Worm (Caenorhabditis elegans) whole organism, late embryonic: ENCODE measurements around the gene K12H6.2.

Experiments
- K09A11.1 ChIP-seq: sonication (generic microtip); optimal IDR thresholded peaks from 2 replicates; lab custom pipeline; 2017; ENCODE audit warnings: antibody characterized with exemption, mild to moderate bottlenecking, missing genetic modification characterization, missing compliant biosample characterization; ENCODE audit not compliant: insufficient read depth
- T23F11.4 ChIP-seq: fragments of 200-800 bp; sonication (Bioruptor generic); optimal IDR thresholded peaks from 2 replicates; lab custom pipeline; 2018; ENCODE audit warnings: mild to moderate bottlenecking, missing genetic modification characterization, missing compliant biosample characterization
- Y22D7AL.16 ChIP-seq: sonication (generic microtip); optimal IDR thresholded peaks from 2 replicates; lab custom pipeline; 2016; ENCODE audit warnings: missing genetic modification characterization, missing compliant biosample characterization
- ahr-1 ChIP-seq: sonication (generic microtip); optimal IDR thresholded peaks from 2 replicates; lab custom pipeline; 2016; ENCODE audit warnings: missing genetic modification characterization, missing compliant biosample characterization
- ceh-14 ChIP-seq: sonication (generic microtip); optimal IDR thresholded peaks from 2 replicates; lab custom pipeline; 2016; ENCODE audit warnings: missing genotype, missing genetic modification characterization, missing compliant biosample characterization
- ceh-19 ChIP-seq: fragments of 200-800 bp; sonication (Bioruptor generic); optimal IDR thresholded peaks from 2 replicates; lab custom pipeline; 2018; ENCODE audit warnings: mild to moderate bottlenecking, missing genetic modification characterization, missing compliant biosample characterization
- ceh-2 ChIP-seq: sonication (generic microtip); optimal IDR thresholded peaks from 2 replicates; lab custom pipeline; 2016; ENCODE audit warnings: missing genotype, missing genetic modification characterization, missing compliant biosample characterization
- ceh-34 ChIP-seq: sonication (generic microtip); optimal IDR thresholded peaks from 2 replicates; lab custom pipeline; 2016; ENCODE audit warnings: mild to moderate bottlenecking, missing genetic modification characterization, missing compliant biosample characterization
- ceh-45 ChIP-seq: fragments of 200-800 bp; sonication (Bioruptor generic); IDR thresholded peaks from 2 replicates; pipeline ENCODE4 v1.3.6; 2022; ENCODE audit warnings: missing genetic modification reagents, missing genetic modification characterization, missing compliant biosample characterization
- ceh-48 ChIP-seq: sonication (generic microtip); optimal IDR thresholded peaks from 2 replicates; lab custom pipeline; 2016; ENCODE audit warnings: missing genetic modification characterization, inconsistent platforms, missing compliant biosample characterization
- che-1 ChIP-seq: sonication (generic microtip); optimal IDR thresholded peaks from 2 replicates; lab custom pipeline; 2016; ENCODE audit warnings: mild to moderate bottlenecking, missing genetic modification characterization, missing compliant biosample characterization
- dve-1 ChIP-seq: sonication (generic microtip); optimal IDR thresholded peaks from 2 replicates; lab custom pipeline; 2017; ENCODE audit warnings: antibody characterized with exemption, mild to moderate bottlenecking, missing genetic modification characterization, missing compliant biosample characterization
- elt-2 ChIP-seq: sonication (generic microtip); optimal IDR thresholded peaks from 2 replicates; lab custom pipeline; 2016; ENCODE audit warnings: missing genetic modification reagents, missing genetic modification characterization, missing compliant biosample characterization
- elt-4 ChIP-seq: sonication (generic microtip); optimal IDR thresholded peaks from 2 replicates; lab custom pipeline; 2016; ENCODE audit warnings: missing genetic modification characterization, missing compliant biosample characterization
- eyg-1 ChIP-seq: sonication (generic microtip); optimal IDR thresholded peaks from 2 replicates; lab custom pipeline; 2016; ENCODE audit warnings: missing genotype, missing genetic modification characterization, missing compliant biosample characterization
- hlh-6 ChIP-seq: sonication (generic microtip); optimal IDR thresholded peaks from 2 replicates; lab custom pipeline; 2016; ENCODE audit warnings: missing genotype, missing genetic modification characterization, missing compliant biosample characterization
- hlh-8 ChIP-seq: sonication (generic microtip); optimal IDR thresholded peaks from 2 replicates; lab custom pipeline; 2016; ENCODE audit warnings: missing genotype, missing genetic modification characterization, missing compliant biosample characterization
- lin-11 ChIP-seq: fragments of 200-800 bp; sonication (Bioruptor generic); optimal IDR thresholded peaks from 2 replicates; lab custom pipeline; 2018; ENCODE audit warnings: mild to moderate bottlenecking, missing genetic modification characterization, missing compliant biosample characterization
- madf-2 ChIP-seq: sonication (generic microtip); optimal IDR thresholded peaks from 2 replicates; lab custom pipeline; 2017; ENCODE audit warnings: missing genetic modification characterization, missing compliant biosample characterization
- nhr-11 ChIP-seq: fragments of 150-350 bp; optimal IDR thresholded peaks from 2 replicates; lab custom pipeline; 2014; ENCODE audit warnings: missing biosample characterization, missing genetic modification characterization
- nhr-232 ChIP-seq: sonication (generic microtip); optimal IDR thresholded peaks from 2 replicates; lab custom pipeline; 2016; ENCODE audit warnings: missing genetic modification characterization, missing compliant biosample characterization
- pag-3 ChIP-seq: sonication (generic microtip); optimal IDR thresholded peaks from 2 replicates; lab custom pipeline; 2016; ENCODE audit warnings: missing compliant biosample characterization, missing genetic modification characterization, borderline replicate concordance
- pax-1 ChIP-seq: fragments of 150-350 bp; optimal IDR thresholded peaks from 2 replicates; lab custom pipeline; 2014; ENCODE audit warnings: missing biosample characterization, missing genetic modification characterization
- pha-4 ChIP-seq: fragments of 150-350 bp; optimal IDR thresholded peaks from 2 replicates; lab custom pipeline; 2018; ENCODE audit warnings: missing biosample characterization, missing genetic modification reagents, missing genetic modification characterization
- pqm-1 ChIP-seq: sonication (generic microtip); optimal IDR thresholded peaks from 2 replicates; lab custom pipeline; 2016; ENCODE audit warnings: missing genetic modification characterization, missing compliant biosample characterization
- pros-1 ChIP-seq: fragments of 150-350 bp; optimal IDR thresholded peaks from 2 replicates; lab custom pipeline; 2014; ENCODE audit warnings: missing biosample characterization, missing genetic modification reagents, missing genetic modification characterization
- rnt-1 ChIP-seq: sonication (generic microtip); optimal IDR thresholded peaks from 2 replicates; lab custom pipeline; 2016; ENCODE audit warnings: missing genetic modification characterization, missing compliant biosample characterization
- sdc-2 ChIP-seq: sonication (generic microtip); optimal IDR thresholded peaks from 2 replicates; lab custom pipeline; 2016; ENCODE audit warnings: missing genotype, missing genetic modification characterization, missing compliant biosample characterization
- sox-4 ChIP-seq: sonication (generic microtip); optimal IDR thresholded peaks from 2 replicates; lab custom pipeline; 2017; ENCODE audit warnings: mild to moderate bottlenecking, missing genetic modification characterization, inconsistent platforms, missing compliant biosample characterization
- tbx-2 ChIP-seq: sonication (generic microtip); optimal IDR thresholded peaks from 2 replicates; lab custom pipeline; 2016; ENCODE audit warnings: missing genetic modification characterization, missing compliant biosample characterization
- ttx-3 ChIP-seq: sonication (generic microtip); optimal IDR thresholded peaks from 2 replicates; lab custom pipeline; 2016; ENCODE audit warnings: missing genetic modification reagents, missing genetic modification characterization, missing compliant biosample characterization
- unc-3 ChIP-seq, 2 experiments: fragments of 200-800 bp in 1 of 2; sonication (Bioruptor generic) in 1 of 2; sonication (generic microtip) in 1 of 2; conservative IDR thresholded peaks in 1 of 2; optimal IDR thresholded peaks in 1 of 2; 2 replicates each; pipeline versions ENCODE4 v1.3.6 to Lab custom; 2016 to 2022; ENCODE audit warnings: missing compliant biosample characterization in 2 of 2, missing genetic modification characterization in 2 of 2, missing genetic modification reagents in 1 of 2
- unc-42 ChIP-seq: sonication (generic microtip); optimal IDR thresholded peaks from 2 replicates; lab custom pipeline; 2016; ENCODE audit warnings: missing genotype, missing genetic modification characterization, missing compliant biosample characterization
- unc-55 ChIP-seq: sonication (generic microtip); optimal IDR thresholded peaks from 2 replicates; lab custom pipeline; 2017; ENCODE audit warnings: missing biosample characterization, missing genetic modification reagents, missing genetic modification characterization
- ztf-16 ChIP-seq: sonication (generic microtip); optimal IDR thresholded peaks from 2 replicates; lab custom pipeline; 2017; ENCODE audit warnings: missing genetic modification characterization, missing compliant biosample characterization

K12H6.2 gene

DNA sequence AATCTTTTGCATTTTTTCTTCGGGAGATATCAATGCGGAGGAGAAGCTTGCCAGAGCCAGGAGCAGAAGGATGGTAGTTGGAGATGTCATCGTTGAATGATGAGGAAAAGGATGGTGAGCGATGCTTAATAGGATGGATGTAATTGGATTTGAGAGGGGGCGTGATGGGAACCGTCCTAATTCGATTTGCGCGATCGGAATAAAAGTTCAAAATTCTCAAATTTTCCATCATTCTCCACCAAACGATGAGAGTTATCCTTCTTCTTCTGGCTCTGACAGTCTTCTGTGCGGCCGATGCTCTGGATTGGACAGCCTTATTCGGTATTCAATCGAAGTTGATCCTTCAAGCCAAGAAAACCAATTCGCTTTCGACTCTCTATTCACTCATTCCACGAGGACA is 8.8 kb upstream of the K12H6.2 start, which contains the start of the genes K12H6.4 and K12H6.9:
Gene K12H6.4, minus strand, starts transcription at position 101 of the 400 bp plus-strand sequence.
Gene K12H6.9, plus strand, starts transcription at position 236 of the 400 bp plus-strand sequence.
- TF ChIP-seq sox-4 (tag; lab: Kevin White, UChicago) (no peak), nhr-11 (tag; lab: Kevin White, UChicago) (no peak), pax-1 (tag; lab: Kevin White, UChicago) (no peak), dve-1 (no peak), lin-11 (no peak), ceh-14 (no peak), nhr-232 (tag; lab: Kevin White, UChicago) (no peak), madf-2 (no peak), eyg-1 (tag; lab: Kevin White, UChicago) (no peak), pros-1 (tag; lab: Kevin White, UChicago) (no peak), ahr-1 (tag; lab: Kevin White, UChicago) (no peak), ceh-34 (tag; lab: Kevin White, UChicago) (no peak), ceh-48 (tag; lab: Kevin White, UChicago) (no peak), tbx-2 (no peak), unc-42 (tag; lab: Kevin White, UChicago) (no peak)
- TF ChIP-seq, all 69 proteins: peak for 0

DNA sequence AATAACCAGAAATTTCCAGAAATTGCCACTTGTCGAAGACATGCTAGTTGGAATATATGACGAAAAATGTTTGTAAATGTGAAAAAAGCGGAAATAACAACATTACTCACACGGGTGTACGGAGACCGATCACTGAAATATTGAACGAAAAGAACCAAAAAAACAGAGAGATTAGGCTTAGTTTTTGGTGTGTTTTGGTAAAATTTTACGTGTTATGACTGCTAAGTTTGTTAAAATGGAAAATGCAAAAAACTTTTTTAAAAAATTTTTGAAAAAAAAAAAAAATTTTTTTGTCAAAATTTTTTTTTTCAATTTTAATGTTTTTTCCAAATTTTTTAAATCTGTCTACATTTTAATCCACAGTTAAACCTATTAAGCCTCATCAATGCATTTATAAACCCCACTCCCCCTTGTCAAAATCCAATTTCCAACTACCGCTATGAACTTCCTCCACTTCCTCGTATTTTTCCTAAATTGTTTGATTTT is 7.1 kb upstream of the K12H6.2 start, which contains the start of the genes fut-4 and K12H6.10:
Gene fut-4, minus strand, starts transcription at position 101 of the 486 bp plus-strand sequence.
Gene K12H6.10, plus strand, starts transcription at position 436 of the 486 bp plus-strand sequence.
- no peak for TF ChIP-seq elt-4
- TF ChIP-seq T23F11.4 (GFP tag; lab: Kevin White, UChicago), result no peak
- no peak for TF ChIP-seq nhr-11 (tag; lab: Kevin White, UChicago)
- TF ChIP-seq ceh-45 (GFP tag; lab: Robert Waterston, UW), result no peak
- no peak for TF ChIP-seq hlh-8
- no peak for TF ChIP-seq pqm-1
- no peak for TF ChIP-seq pag-3
- TF ChIP-seq ceh-2 (tag; lab: Kevin White, UChicago), result no peak
- no peak for TF ChIP-seq hlh-6 (tag; lab: Kevin White, UChicago)
- no peak for TF ChIP-seq dve-1
- TF ChIP-seq ttx-3 (tag; lab: Kevin White, UChicago), result no peak
- TF ChIP-seq ceh-19 (GFP tag; lab: Kevin White, UChicago), result no peak
- TF ChIP-seq rnt-1 (tag; lab: Kevin White, UChicago), result no peak
- no peak for TF ChIP-seq elt-2 (tag; lab: Kevin White, UChicago)
- TF ChIP-seq pha-4, result no peak

DNA sequence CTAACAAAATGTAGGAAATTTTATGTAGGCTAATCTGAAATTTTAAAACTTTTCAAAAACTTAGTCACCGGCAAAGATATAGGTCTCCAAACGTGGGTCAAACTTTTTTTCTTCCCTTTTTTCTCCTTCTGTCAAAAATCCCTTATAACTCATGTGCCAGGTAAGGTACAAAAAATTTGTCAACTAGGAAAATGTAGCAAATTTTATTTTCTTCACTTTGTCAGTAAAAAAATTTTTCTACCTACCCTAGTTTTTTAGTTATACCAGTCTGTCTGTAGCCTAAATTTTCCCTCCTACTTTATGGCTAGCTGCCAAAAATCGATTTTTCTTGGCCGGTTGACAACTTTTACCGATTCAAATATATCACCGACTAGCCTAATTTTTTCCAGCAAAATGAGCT is 1.3 kb upstream of the K12H6.2 start, which contains the start of gene set-13:
Gene set-13, plus strand, starts transcription at position 301 of the 400 bp plus-strand sequence.
- TF ChIP-seq unc-55 (GFP tag; lab: Kevin White, UChicago), result no peak
- TF ChIP-seq unc-3 (GFP tag; conservative IDR thresholded peaks at IDR 0.05; lab: Robert Waterston, UW), result no peak
- no peak for TF ChIP-seq unc-3 (tag; optimal IDR thresholded peaks at IDR 0.05; lab: Kevin White, UChicago)
- TF ChIP-seq ceh-14, result no peak
- TF ChIP-seq ceh-34 (tag; lab: Kevin White, UChicago), result no peak
- TF ChIP-seq che-1 (tag; lab: Kevin White, UChicago), result no peak
- no peak for TF ChIP-seq ztf-16

DNA sequence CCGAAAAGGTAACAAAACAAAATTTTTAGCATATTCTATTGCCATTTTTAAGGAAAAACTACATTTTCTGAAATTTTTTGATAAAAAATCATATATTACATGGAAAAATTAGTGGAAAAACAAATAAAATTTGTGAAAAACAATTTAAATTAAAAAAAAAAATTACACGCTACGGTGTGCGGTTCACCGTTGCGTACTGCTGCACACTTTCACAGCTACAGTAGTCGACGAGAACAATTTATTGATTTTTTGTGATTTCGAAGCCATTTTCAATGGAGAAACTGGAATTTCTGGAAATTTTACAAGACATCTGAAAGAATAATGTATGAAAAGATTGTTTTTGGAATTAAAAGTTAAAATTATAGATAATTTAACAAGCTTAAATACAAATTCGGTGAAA is 327 bp downstream of the K12H6.2 start:
- no peak for TF ChIP-seq Y22D7AL.16
- no peak for TF ChIP-seq elt-4
- TF ChIP-seq sdc-2 (tag; lab: Kevin White, UChicago), result no peak
- no peak for TF ChIP-seq K09A11.1
- no peak for TF ChIP-seq ceh-19 (GFP tag; lab: Kevin White, UChicago)
- no peak for TF ChIP-seq ceh-48 (tag; lab: Kevin White, UChicago)
